Fruit fly (Drosophila melanogaster): ENCODE data around the gene Smr.

Smr gene

dm6 chrX:12653574-12653973 lies 88.8 kb downstream of the Smr start, which contains the start of gene CkIalpha (continued):
- TF ChIP-seq CG14050 (GFP tag; IDR thresholded peaks at IDR 0.05) (no peak), mam (GFP tag; optimal IDR thresholded peaks at IDR 0.05) (peak; percentile 80), Kr (GFP tag; optimal IDR thresholded peaks at IDR 0.05) (no peak), CG6254 (GFP tag; optimal IDR thresholded peaks at IDR 0.05) (no peak), YL-1 (GFP tag; optimal IDR thresholded peaks at IDR 0.05) (peak; percentile 45), vnd (GFP tag; IDR thresholded peaks at IDR 0.05; ENCODE audit: partially characterized antibody) (peak; percentile 97), CG2712 (tag; optimal IDR thresholded peaks at IDR 0.05) (peak; percentile 47), peb (GFP tag; IDR thresholded peaks at IDR 0.05) (no peak), grau (tag; optimal IDR thresholded peaks at IDR 0.05) (peak; percentile 48), br (optimal IDR thresholded peaks at IDR 0.05) (no peak), Hsf (GFP tag; optimal IDR thresholded peaks at IDR 0.05) (peak; percentile 52), phol (tag; optimal IDR thresholded peaks at IDR 0.05) (peak; percentile 74), CG11085 (GFP tag; IDR thresholded peaks at IDR 0.05) (no peak; the same call in 1 of the 2 replicates), ranshi (GFP tag; IDR thresholded peaks at IDR 0.05) (0 out of 2 replicates have a peak, but pooled peaks have one; percentile 8), CG33213 (GFP tag; optimal IDR thresholded peaks at IDR 0.05) (peak; percentile 74), bsh (GFP tag; optimal IDR thresholded peaks at IDR 0.05) (peak in 1 of 2 experiments; percentile 6), CG10366 (GFP tag; IDR thresholded peaks at IDR 0.05) (0 out of 2 replicates have a peak, but pooled peaks have one; percentile 25), CG34224 (GFP tag; IDR thresholded peaks at IDR 0.05; ENCODE audit: partially characterized antibody) (peak; percentile 99), Vsx1 (GFP tag; optimal IDR thresholded peaks at IDR 0.05) (no peak), yki (optimal IDR thresholded peaks at IDR 0.05) (no peak), CTCF (GFP tag; optimal IDR thresholded peaks at IDR 0.05) (peak; percentile 54), zf30C (GFP tag; optimal IDR thresholded peaks at IDR 0.05) (peak; percentile 38), fru (optimal IDR thresholded peaks at IDR 0.05) (no peak), CG12942 (GFP tag; optimal IDR thresholded peaks at IDR 0.05) (peak; percentile 4), Side (GFP tag; optimal IDR thresholded peaks at IDR 0.05) (peak; percentile 15), Rfx (GFP tag; IDR thresholded peaks at IDR 0.05) (peak; percentile 83), Hr39 (optimal IDR thresholded peaks at IDR 0.05) (no peak), CG30020 (tag; optimal IDR thresholded peaks at IDR 0.05) (peak; percentile 38), CG9609 (GFP tag; optimal IDR thresholded peaks at IDR 0.05) (peak; percentile 64), CG18011 (GFP tag; optimal IDR thresholded peaks at IDR 0.05) (peak; percentile 6), CG18476 (GFP tag; optimal IDR thresholded peaks at IDR 0.05) (no peak), CG18262 (tag; optimal IDR thresholded peaks at IDR 0.05) (no peak), esg (GFP tag; conservative IDR thresholded peaks at IDR 0.05) (no peak), unpg (GFP tag; optimal IDR thresholded peaks at IDR 0.05) (peak; percentile 34), CG6813 (GFP tag; optimal IDR thresholded peaks at IDR 0.05) (no peak), stwl (tag; optimal IDR thresholded peaks at IDR 0.05) (peak; percentile 88), cas (GFP tag; IDR thresholded peaks at IDR 0.05) (peak; percentile 44; the same call in 1 of the 2 replicates), Scr (GFP tag; IDR thresholded peaks at IDR 0.05; ENCODE audit: partially characterized antibody) (peak; percentile 96), Hr3 (GFP tag; optimal IDR thresholded peaks at IDR 0.05) (peak; percentile 44), Nf-YA (GFP tag; IDR thresholded peaks at IDR 0.05) (no peak), Adf1 (GFP tag; IDR thresholded peaks at IDR 0.05) (peak; percentile 20; the same call in 1 of the 2 replicates), CG7357 (GFP tag; IDR thresholded peaks at IDR 0.05) (no peak), rib (GFP tag; IDR thresholded peaks at IDR 0.05) (peak; percentile 75), CG42726 (GFP tag; IDR thresholded peaks at IDR 0.05; ENCODE audit: partially characterized antibody) (peak; percentile 99), aop (GFP tag; IDR thresholded peaks at IDR 0.05) (no peak), Drgx (GFP tag; IDR thresholded peaks at IDR 0.05) (no peak), Xrp1 (GFP tag; IDR thresholded peaks at IDR 0.05) (peak; percentile 49), ATbp (GFP tag; optimal IDR thresholded peaks at IDR 0.05) (no peak), inv (GFP tag; IDR thresholded peaks at IDR 0.05; ENCODE audit: partially characterized antibody) (peak; percentile 98), bowl (GFP tag; IDR thresholded peaks at IDR 0.05) (0 out of 2 replicates have a peak, but pooled peaks have one; percentile 20), CG6683 (GFP tag; optimal IDR thresholded peaks at IDR 0.05) (peak; percentile 1), h (optimal IDR thresholded peaks at IDR 0.05) (no peak), pho (GFP tag; optimal IDR thresholded peaks at IDR 0.05) (peak; percentile 78)
